Fruit fly (Drosophila melanogaster): ENCODE measurements around the gene Ama.

Gene Ama

DNA sequence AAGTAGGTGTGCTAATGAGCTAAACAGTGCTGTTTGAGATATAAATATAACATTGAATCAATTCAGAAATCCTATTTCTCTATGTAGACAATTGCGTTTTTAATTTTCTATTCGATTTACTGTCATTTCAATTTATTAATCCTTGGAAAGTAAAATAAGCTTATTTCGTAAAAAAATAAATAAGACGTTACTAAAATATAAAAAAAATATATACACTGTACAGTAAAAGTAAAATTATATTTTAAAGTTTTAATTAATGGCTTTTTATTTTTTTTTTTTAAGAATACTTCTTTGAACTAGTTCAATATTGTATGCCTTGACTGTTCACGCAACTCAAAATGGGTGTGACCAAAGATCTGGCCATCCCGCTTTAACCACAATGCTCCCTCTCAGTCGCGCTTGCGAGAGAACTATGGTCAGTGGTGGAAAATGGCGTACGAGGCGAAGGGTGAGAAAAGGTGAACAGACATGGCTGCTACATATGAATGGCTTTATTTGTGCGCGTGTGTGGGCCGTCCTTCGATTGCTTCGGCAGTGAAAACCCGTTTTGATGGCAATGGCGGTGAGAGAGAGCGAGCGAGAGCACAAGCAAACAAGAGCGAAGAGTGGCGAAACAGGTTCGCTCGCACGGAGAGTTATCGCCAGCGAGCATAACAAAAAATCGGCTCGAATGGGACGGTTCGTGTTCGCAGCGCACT is 28.9 kb downstream of the Ama start, which contains the start of gene Dfd:
Dfd (plus strand) TSS at position 648 of the 698 bp plus-strand sequence.
- TF ChIP-seq dl (GFP tag; optimal IDR thresholded peaks at IDR 0.05; ENCODE audit: insufficient read depth in 1 of 2, partially characterized antibody in 2 of 2): peak in 1 of 2 experiments; percentile 71
- no peak for TF ChIP-seq h (GFP tag; optimal IDR thresholded peaks at IDR 0.05)
- no peak for TF ChIP-seq OdsH (GFP tag; optimal IDR thresholded peaks at IDR 0.05)
- TF ChIP-seq br (GFP tag; optimal IDR thresholded peaks at IDR 0.05): no peak
- TF ChIP-seq sv (GFP tag; optimal IDR thresholded peaks at IDR 0.05): no peak
- TF ChIP-seq Vsx2 (GFP tag; optimal IDR thresholded peaks at IDR 0.05; ENCODE audit: partially characterized antibody): peak; percentile 64
- TF ChIP-seq woc (GFP tag; optimal IDR thresholded peaks at IDR 0.05): peak; percentile 6
- TF ChIP-seq Sp1 (GFP tag; optimal IDR thresholded peaks at IDR 0.05): no peak
- no peak for TF ChIP-seq tai (GFP tag; optimal IDR thresholded peaks at IDR 0.05)
- no peak for TF ChIP-seq jim (GFP tag; optimal IDR thresholded peaks at IDR 0.05)
- peak; percentile 83 for TF ChIP-seq Dif (GFP tag; optimal IDR thresholded peaks at IDR 0.05; ENCODE audit: partially characterized antibody)

- TF ChIP-seq Myc (optimal IDR thresholded peaks at IDR 0.05) (no peak), Dfd (GFP tag; optimal IDR thresholded peaks at IDR 0.05) (peak; percentile 91)
Measured at dm6 chr3R:6801153-6801552, 38.8 kb downstream of the Ama start.

DNA sequence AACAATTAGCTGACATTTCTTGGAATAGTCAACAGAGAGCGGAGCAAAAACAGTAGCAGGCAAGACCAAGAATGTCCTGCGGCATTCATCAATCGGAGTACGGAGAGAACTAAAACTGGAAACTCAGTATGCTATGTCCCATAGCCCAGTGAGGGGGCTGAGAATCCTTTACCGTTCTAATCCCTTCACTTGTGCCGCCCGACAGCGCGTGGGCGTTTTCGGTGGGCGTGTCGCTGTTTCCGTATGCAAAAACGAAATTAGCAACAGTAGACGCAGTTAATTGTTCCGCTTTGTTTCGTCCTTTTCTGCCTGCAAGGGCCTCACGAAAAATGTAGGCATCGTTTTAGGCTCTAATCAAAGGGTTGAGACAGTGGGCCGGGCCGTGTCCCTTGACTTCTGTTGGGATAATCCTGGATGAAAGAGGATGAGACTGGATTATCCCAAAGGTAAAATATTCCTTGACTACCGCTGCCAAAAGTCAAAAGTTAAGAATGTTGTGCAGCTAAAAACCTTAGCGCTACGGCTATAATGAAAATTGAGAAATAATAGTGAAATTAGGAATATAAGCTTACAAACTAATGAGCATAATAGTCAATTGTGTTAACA is 42.4 kb downstream of the Ama start:
- TF ChIP-seq usp (GFP tag; optimal IDR thresholded peaks at IDR 0.05) (no peak), h (GFP tag; optimal IDR thresholded peaks at IDR 0.05) (no peak), Jra (GFP tag; optimal IDR thresholded peaks at IDR 0.05) (no peak), OdsH (GFP tag; optimal IDR thresholded peaks at IDR 0.05) (no peak)

dm6 chr3R:6805948-6806347 is 43.6 kb downstream of the Ama start:
- TF ChIP-seq psq (GFP tag; optimal IDR thresholded peaks at IDR 0.05): no peak
- TF ChIP-seq Mio (GFP tag; optimal IDR thresholded peaks at IDR 0.05): no peak
- TF ChIP-seq foxo (GFP tag; optimal IDR thresholded peaks at IDR 0.05): no peak
- no peak for TF ChIP-seq tai (GFP tag; optimal IDR thresholded peaks at IDR 0.05)
- TF ChIP-seq Myc (optimal IDR thresholded peaks at IDR 0.05): no peak
- no peak for TF ChIP-seq woc (GFP tag; optimal IDR thresholded peaks at IDR 0.05)
- TF ChIP-seq dsf (GFP tag; optimal IDR thresholded peaks at IDR 0.05; ENCODE audit: borderline replicate concordance): no peak
- TF ChIP-seq pan (optimal IDR thresholded peaks at IDR 0.05): no peak
- TF ChIP-seq brk (GFP tag; optimal IDR thresholded peaks at IDR 0.05): no peak
- TF ChIP-seq sv (GFP tag; optimal IDR thresholded peaks at IDR 0.05): no peak
- TF ChIP-seq Vsx2 (GFP tag; optimal IDR thresholded peaks at IDR 0.05; ENCODE audit: partially characterized antibody): no peak
- TF ChIP-seq br (GFP tag; optimal IDR thresholded peaks at IDR 0.05): no peak
- TF ChIP-seq N (GFP tag; optimal IDR thresholded peaks at IDR 0.05): no peak
- no peak for TF ChIP-seq Rel (GFP tag; optimal IDR thresholded peaks at IDR 0.05)
- no peak for TF ChIP-seq Rel (tag; optimal IDR thresholded peaks at IDR 0.05)
- no peak for TF ChIP-seq Jra (GFP tag; optimal IDR thresholded peaks at IDR 0.05)
- TF ChIP-seq GATAd (GFP tag; optimal IDR thresholded peaks at IDR 0.05): no peak

dm6 chr3R:6806654-6807053 is 44.3 kb downstream of the Ama start:
- no peak for TF ChIP-seq Abd-B (GFP tag; optimal IDR thresholded peaks at IDR 0.05)
- no peak for TF ChIP-seq h (GFP tag; optimal IDR thresholded peaks at IDR 0.05)
- TF ChIP-seq ey (GFP tag; optimal IDR thresholded peaks at IDR 0.05): no peak
- no peak for TF ChIP-seq Mio (GFP tag; optimal IDR thresholded peaks at IDR 0.05)
- TF ChIP-seq sv (GFP tag; optimal IDR thresholded peaks at IDR 0.05): no peak
- no peak for TF ChIP-seq lola (GFP tag; optimal IDR thresholded peaks at IDR 0.05)
- TF ChIP-seq Myc (optimal IDR thresholded peaks at IDR 0.05): peak; percentile 52
- TF ChIP-seq psq (GFP tag; optimal IDR thresholded peaks at IDR 0.05): no peak
- TF ChIP-seq Hnf4 (GFP tag; optimal IDR thresholded peaks at IDR 0.05): no peak
- TF ChIP-seq rgr (GFP tag; optimal IDR thresholded peaks at IDR 0.05): no peak
- peak; percentile 19 for TF ChIP-seq tai (GFP tag; optimal IDR thresholded peaks at IDR 0.05)
- TF ChIP-seq woc (GFP tag; optimal IDR thresholded peaks at IDR 0.05): no peak
- TF ChIP-seq br (GFP tag; optimal IDR thresholded peaks at IDR 0.05): no peak
- no peak for TF ChIP-seq Hr78 (GFP tag; optimal IDR thresholded peaks at IDR 0.05)
- no peak for TF ChIP-seq Jra (GFP tag; optimal IDR thresholded peaks at IDR 0.05)
- TF ChIP-seq Dfd (GFP tag; optimal IDR thresholded peaks at IDR 0.05): no peak

All from whole organism, wandering third instar larva.